Fruit fly (Drosophila melanogaster) whole organism, prepupa: ENCODE results near the gene CG7772.

Source experiments
- CG3032 ChIP-seq: fragments of 200-800 bp; optimal IDR thresholded peaks from 2 replicates; lab custom pipeline; 2019; ENCODE audit warnings: missing biosample characterization, mild to moderate bottlenecking, missing genetic modification characterization, moderate library complexity
- CG31627 ChIP-seq: fragments of 200-800 bp; sonication (Bioruptor generic); optimal IDR thresholded peaks from 3 replicates; lab custom pipeline; 2016; ENCODE audit warnings: missing biosample characterization, missing genetic modification characterization
- CG6854 ChIP-seq: fragments of 200-800 bp; sonication (Bioruptor generic); optimal IDR thresholded peaks from 2 replicates; lab custom pipeline; 2017; ENCODE audit warnings: missing biosample characterization, mild to moderate bottlenecking, missing genetic modification characterization
- CG7368 ChIP-seq: fragments of 200-800 bp; sonication (Bioruptor generic); optimal IDR thresholded peaks from 3 replicates; lab custom pipeline; 2016; ENCODE audit warnings: missing biosample characterization, missing genetic modification characterization
- Gug ChIP-seq: fragments of 200-800 bp; sonication (Bioruptor generic); IDR thresholded peaks from 2 replicates; pipeline ENCODE4 v1.3.6; 2022; ENCODE audit warnings: missing biosample characterization, missing genetic modification characterization
- Lpt ChIP-seq: fragments of 200-800 bp; sonication (Bioruptor generic); optimal IDR thresholded peaks from 3 replicates; lab custom pipeline; 2016; ENCODE audit warnings: missing biosample characterization, missing genetic modification characterization
- Met ChIP-seq: fragments of 200-800 bp; sonication (Bioruptor generic); optimal IDR thresholded peaks from 3 replicates; lab custom pipeline; 2016; ENCODE audit warnings: missing biosample characterization, missing genetic modification characterization
- achi ChIP-seq: fragments of 200-800 bp; sonication (Bioruptor generic); optimal IDR thresholded peaks from 3 replicates; lab custom pipeline; 2016; ENCODE audit warnings: missing biosample characterization, missing genetic modification characterization
- cyc ChIP-seq: fragments of 200-800 bp; sonication (Bioruptor generic); optimal IDR thresholded peaks from 3 replicates; lab custom pipeline; 2016; ENCODE audit warnings: missing biosample characterization, missing genetic modification characterization

- TF ChIP-seq CG31627: no peak
- no peak for TF ChIP-seq cyc (GFP tag; lab: Kevin White, UChicago)
- TF ChIP-seq CG3032: no peak
- no peak for TF ChIP-seq Lpt
- no peak for TF ChIP-seq achi (GFP tag; lab: Kevin White, UChicago)
- no peak for TF ChIP-seq CG6854 (GFP tag; lab: Kevin White, UChicago)
- no peak for TF ChIP-seq CG7368
- TF ChIP-seq Gug (GFP tag; lab: Robert Waterston, UW): no peak
- TF ChIP-seq Met (GFP tag; lab: Kevin White, UChicago): no peak
These were observed 23.6 kb downstream of the CG7772 start, which contains the start of gene CG12985 for dm6 chrX:17883418-17883817.
